Worm (Caenorhabditis elegans): ENCODE measurements around the gene tbc-2.

DNA sequence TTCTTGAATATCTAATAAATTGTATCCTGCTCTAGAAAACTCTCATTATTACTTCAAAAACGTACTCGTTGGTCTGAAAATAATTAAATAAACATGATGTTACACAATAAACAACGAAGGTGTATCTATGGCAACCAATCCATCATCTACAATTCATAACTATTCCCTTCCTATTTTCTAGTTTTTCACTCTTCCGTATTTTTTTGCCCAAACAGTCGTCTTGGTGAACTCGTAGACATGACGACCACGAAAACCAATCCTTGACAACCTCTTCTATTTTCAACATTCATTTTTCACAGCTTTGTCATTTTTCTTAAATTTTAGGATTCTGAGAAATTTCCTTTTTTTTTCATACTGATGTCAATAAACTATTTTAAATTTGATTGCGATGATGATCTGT, 38.4 kb downstream of the tbc-2 start, which contains the start of gene K05F1.13:
- TF ChIP-seq ztf-11 (tag; optimal IDR thresholded peaks at IDR 0.05) (no peak), lin-32 (GFP tag; optimal IDR thresholded peaks at IDR 0.05) (no peak), sptf-1 (tag; optimal IDR thresholded peaks at IDR 0.05) (no peak), snpc-4 (tag; optimal IDR thresholded peaks at IDR 0.05) (no peak), zip-8 (tag; optimal IDR thresholded peaks at IDR 0.05) (no peak), cnd-1 (tag; optimal IDR thresholded peaks at IDR 0.05) (no peak), lin-13 (tag; optimal IDR thresholded peaks at IDR 0.05) (no peak), nhr-12 (tag; optimal IDR thresholded peaks at IDR 0.05) (no peak), pha-4 (tag; optimal IDR thresholded peaks at IDR 0.05) (no peak), ces-1 (GFP tag; optimal IDR thresholded peaks at IDR 0.05) (no peak)
